Fruit fly (Drosophila melanogaster): ENCODE measurements around the gene fax.

Gene fax

DNA sequence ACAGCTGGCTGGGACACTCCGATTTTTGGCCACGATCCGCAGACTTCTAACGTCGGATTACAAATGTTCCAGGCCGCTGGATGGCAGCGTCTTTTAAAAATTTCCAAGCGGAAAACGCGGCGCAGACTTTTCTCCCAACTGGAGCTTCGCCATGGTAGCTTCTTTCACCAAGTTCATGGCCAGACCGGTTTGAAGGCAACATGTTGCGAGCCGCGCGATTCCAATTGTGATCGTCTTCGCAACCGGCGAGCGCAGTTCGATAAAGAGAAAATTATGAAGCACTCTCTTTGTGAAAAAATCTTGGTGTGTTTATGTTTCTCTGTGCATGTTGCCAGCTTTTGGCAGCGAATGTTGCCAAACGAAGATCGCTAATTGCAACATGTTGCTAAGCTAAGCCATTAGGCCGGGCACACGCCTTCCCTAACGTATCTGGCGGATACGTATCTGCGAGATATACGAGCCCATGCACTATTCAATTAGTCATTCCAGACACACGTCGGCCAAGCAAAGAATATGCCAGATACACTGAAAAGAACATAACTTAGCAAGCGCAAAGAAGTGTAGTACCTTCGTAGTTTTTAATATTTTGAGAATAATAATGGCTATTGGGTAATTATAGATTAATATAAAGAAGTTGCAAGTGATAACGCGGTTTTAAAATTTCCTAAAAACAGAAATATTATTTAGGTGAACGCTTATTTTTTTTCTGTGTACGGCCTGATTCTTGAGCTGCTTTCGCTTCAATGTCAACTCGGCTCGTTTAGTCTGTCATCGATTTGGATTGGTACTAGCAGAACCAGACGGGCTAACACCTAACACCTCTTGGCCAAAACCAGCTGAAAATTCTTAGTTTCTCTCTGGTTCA is 40.5 kb upstream of the fax start, which contains the start of gene dsx-c73A (continued):
- no peak for TF ChIP-seq topi (GFP tag; optimal IDR thresholded peaks at IDR 0.05)
- TF ChIP-seq CG34406 (GFP tag; optimal IDR thresholded peaks at IDR 0.05): no peak
- TF ChIP-seq CG9139 (GFP tag; optimal IDR thresholded peaks at IDR 0.05): no peak
- peak; percentile 79 for TF ChIP-seq CG15336 (GFP tag; IDR thresholded peaks at IDR 0.05)
- no peak for TF ChIP-seq vri (GFP tag; optimal IDR thresholded peaks at IDR 0.05)
- no peak for TF ChIP-seq CG1621 (tag; optimal IDR thresholded peaks at IDR 0.05)
- TF ChIP-seq Lpt (GFP tag; optimal IDR thresholded peaks at IDR 0.05): peak; percentile 39
- TF ChIP-seq lz (GFP tag; optimal IDR thresholded peaks at IDR 0.05): no peak
- no peak for TF ChIP-seq Sox15 (GFP tag; optimal IDR thresholded peaks at IDR 0.05)
- no peak for TF ChIP-seq Eip93F (GFP tag; optimal IDR thresholded peaks at IDR 0.05)
- peak; percentile 48 for TF ChIP-seq Sox14 (GFP tag; optimal IDR thresholded peaks at IDR 0.05)
- no peak for TF ChIP-seq Smox (GFP tag; optimal IDR thresholded peaks at IDR 0.05)
- no peak for TF ChIP-seq dac (GFP tag; optimal IDR thresholded peaks at IDR 0.05)

DNA sequence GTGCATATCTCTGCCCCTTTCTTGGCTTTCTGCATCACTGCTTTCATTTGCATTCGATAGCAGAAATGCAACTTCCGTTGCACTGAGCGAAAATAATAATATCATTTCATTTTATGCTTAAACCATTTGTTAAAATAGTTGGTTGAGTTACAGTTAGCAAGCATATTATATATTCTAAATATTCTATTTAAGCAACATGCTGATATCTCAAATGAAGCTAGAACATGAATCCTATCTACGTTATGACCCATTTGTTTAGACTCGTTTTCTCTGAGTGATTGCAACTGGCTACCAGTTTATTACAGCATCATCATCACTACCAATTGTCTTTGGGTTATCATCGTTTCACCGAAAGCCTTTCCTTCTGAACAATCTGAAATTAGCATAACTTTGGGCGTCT is 31.0 kb upstream of the fax start:
- no peak for TF ChIP-seq Eip75B (GFP tag; optimal IDR thresholded peaks at IDR 0.05)
- TF ChIP-seq CG32006 (GFP tag; optimal IDR thresholded peaks at IDR 0.05): peak; percentile 54
- TF ChIP-seq Eip78C (GFP tag): no peak
- no peak for TF ChIP-seq dsx (GFP tag; optimal IDR thresholded peaks at IDR 0.05; ENCODE audit: poor library complexity, severe bottlenecking)
- TF ChIP-seq Hr4 (GFP tag; optimal IDR thresholded peaks at IDR 0.05): peak; percentile 27
- no peak for TF ChIP-seq spab (GFP tag; optimal IDR thresholded peaks at IDR 0.05)
- no peak for TF ChIP-seq CG11762 (GFP tag; optimal IDR thresholded peaks at IDR 0.05; ENCODE audit: insufficient read depth)
- 0 out of 2 replicates have a peak, but pooled peaks have one; percentile 21 for TF ChIP-seq CG15336 (GFP tag; IDR thresholded peaks at IDR 0.05)
- TF ChIP-seq CG11294 (GFP tag; IDR thresholded peaks at IDR 0.05): no peak
- TF ChIP-seq CG8119 (GFP tag; IDR thresholded peaks at IDR 0.05): peak; percentile 23; the same call in 1 of the 3 replicates
- TF ChIP-seq CG6808 (GFP tag; optimal IDR thresholded peaks at IDR 0.05): no peak

DNA sequence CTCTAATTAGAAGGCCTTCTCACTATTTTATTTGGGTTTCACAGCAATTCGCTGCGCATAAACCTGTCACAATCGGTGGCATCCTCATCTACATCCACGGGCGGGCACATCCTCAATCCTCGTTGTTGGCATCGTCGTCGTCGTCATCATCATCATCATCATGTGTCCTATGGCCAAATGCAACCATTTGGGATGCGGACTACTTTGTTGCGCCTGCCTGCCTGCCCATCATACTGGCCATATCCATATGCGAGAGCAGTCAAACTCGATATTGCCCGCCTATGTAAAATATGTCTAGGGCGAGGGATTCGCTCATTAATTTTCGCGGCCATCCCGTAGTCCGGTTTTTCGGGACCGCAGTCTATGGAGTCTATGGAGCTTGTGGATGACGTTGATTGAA is 25.6 kb upstream of the fax start:
- TF ChIP-seq CG3032 (tag; optimal IDR thresholded peaks at IDR 0.05): no peak
- no peak for TF ChIP-seq Ets21C (GFP tag; optimal IDR thresholded peaks at IDR 0.05)
- no peak for TF ChIP-seq CG4318 (GFP tag; optimal IDR thresholded peaks at IDR 0.05)
- TF ChIP-seq dsx (GFP tag; optimal IDR thresholded peaks at IDR 0.05; ENCODE audit: poor library complexity, severe bottlenecking): peak; percentile 96
- no peak for TF ChIP-seq fd59A (GFP tag; optimal IDR thresholded peaks at IDR 0.05)
- TF ChIP-seq CG6854 (GFP tag; optimal IDR thresholded peaks at IDR 0.05): no peak
- no peak for TF ChIP-seq CG8319 (GFP tag; optimal IDR thresholded peaks at IDR 0.05)
- no peak for TF ChIP-seq topi (GFP tag; optimal IDR thresholded peaks at IDR 0.05)
- TF ChIP-seq Sox14 (GFP tag; optimal IDR thresholded peaks at IDR 0.05): no peak
- TF ChIP-seq CG10631 (GFP tag; optimal IDR thresholded peaks at IDR 0.05): no peak
- TF ChIP-seq acj6 (GFP tag; optimal IDR thresholded peaks at IDR 0.05): no peak
- no peak for TF ChIP-seq OdsH (GFP tag; optimal IDR thresholded peaks at IDR 0.05)
- no peak for TF ChIP-seq Hr39 (GFP tag; optimal IDR thresholded peaks at IDR 0.05)
- no peak for TF ChIP-seq fd85E (GFP tag; optimal IDR thresholded peaks at IDR 0.05)
- no peak for TF ChIP-seq CG9139 (GFP tag; optimal IDR thresholded peaks at IDR 0.05)
- TF ChIP-seq Eip78C (GFP tag): peak; percentile 24

DNA sequence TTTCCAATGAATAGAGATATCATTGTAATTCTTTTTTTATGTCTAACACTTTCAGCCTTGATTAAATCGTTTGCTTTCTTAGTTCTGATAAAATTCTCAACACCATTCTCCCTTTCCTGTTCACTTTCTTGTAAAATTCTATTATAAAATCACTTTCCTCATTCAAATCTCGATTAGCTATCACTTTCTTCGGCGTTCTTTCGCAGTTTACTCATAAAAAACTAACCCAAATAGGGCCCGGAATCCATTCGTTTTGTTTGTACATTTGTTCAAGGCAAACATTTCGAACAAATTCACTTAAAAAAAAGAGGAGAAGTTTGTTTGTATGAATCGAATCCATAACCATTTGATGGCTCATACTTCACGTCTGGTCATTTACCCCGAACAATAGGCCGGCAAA is 21.9 kb upstream of the fax start:
- no peak for TF ChIP-seq Eip93F (GFP tag; optimal IDR thresholded peaks at IDR 0.05)
- TF ChIP-seq CG10631 (GFP tag; optimal IDR thresholded peaks at IDR 0.05): no peak
- TF ChIP-seq fkh (GFP tag; optimal IDR thresholded peaks at IDR 0.05): peak; percentile 41
